Worm (Caenorhabditis elegans) whole organism, L4 larva: ENCODE results near the gene F32D8.1.

Experiments
- F49E8.2 ChIP-seq: sonication (generic microtip); optimal IDR thresholded peaks from 2 replicates; lab custom pipeline; 2016; ENCODE audit warnings: missing compliant biosample characterization, mild to moderate bottlenecking, missing genetic modification characterization, borderline replicate concordance
- R02D3.7 ChIP-seq: fragments of 150-350 bp; sonication (generic microtip); optimal IDR thresholded peaks from 3 replicates; lab custom pipeline; 2014; ENCODE audit warnings: missing biosample characterization, missing genetic modification characterization
- T26A8.4 ChIP-seq: fragments of 200-800 bp; sonication (Bioruptor generic); IDR thresholded peaks from 2 replicates; pipeline ENCODE4 v1.3.6; 2022; ENCODE audit warnings: missing genetic modification characterization, missing compliant biosample characterization
- Y105C5A.15 ChIP-seq: fragments of 200-800 bp; sonication (Bioruptor generic); IDR thresholded peaks from 2 replicates; pipeline ENCODE4 v1.3.6; 2022; ENCODE audit warnings: missing genetic modification characterization, missing compliant biosample characterization
- Y75B8A.6 ChIP-seq: fragments of 200-800 bp; sonication (Bioruptor generic); IDR thresholded peaks from 2 replicates; pipeline ENCODE4 v1.3.6; 2022; ENCODE audit warnings: missing genetic modification reagents, missing genetic modification characterization, missing compliant biosample characterization
- ZK337.2 ChIP-seq: fragments of 200-800 bp; sonication (Bioruptor generic); IDR thresholded peaks from 2 replicates; pipeline ENCODE4 v1.3.6; 2022; ENCODE audit warnings: missing genetic modification reagents, missing genetic modification characterization, missing compliant biosample characterization
- ZK546.5 ChIP-seq, 2 experiments: sonication (generic microtip); optimal IDR thresholded peaks; 2 replicates each; lab custom pipeline; 2017; ENCODE audit warnings: missing biosample characterization in 2 of 2, missing genetic modification characterization in 2 of 2
- arid-1 ChIP-seq: fragments of 200-800 bp; sonication (Bioruptor generic); conservative IDR thresholded peaks from 2 replicates; pipeline ENCODE4 v1.3.6; 2022; ENCODE audit warnings: missing genetic modification reagents, missing genetic modification characterization, missing compliant biosample characterization
- ceh-20 ChIP-seq: fragments of 200-800 bp; sonication (Bioruptor generic); IDR thresholded peaks from 2 replicates; pipeline ENCODE4 v1.3.6; 2022; ENCODE audit warnings: missing genetic modification reagents, missing genetic modification characterization, missing compliant biosample characterization
- ceh-32 ChIP-seq: sonication (generic microtip); optimal IDR thresholded peaks from 2 replicates; lab custom pipeline; 2016; ENCODE audit warnings: mild to moderate bottlenecking, missing genetic modification characterization, missing compliant biosample characterization; ENCODE audit not compliant: poor library complexity
- ceh-62 ChIP-seq: sonication (generic microtip); optimal IDR thresholded peaks from 2 replicates; lab custom pipeline; 2017; ENCODE audit warnings: missing biosample characterization, missing genetic modification characterization
- cey-2 ChIP-seq: sonication (generic microtip); optimal IDR thresholded peaks from 3 replicates; lab custom pipeline; 2017; ENCODE audit warnings: missing genetic modification characterization, mild to moderate bottlenecking, missing compliant biosample characterization, antibody characterized with exemption, borderline replicate concordance; ENCODE audit not compliant: insufficient read depth
- daf-12 ChIP-seq: fragments of 150-350 bp; optimal IDR thresholded peaks from 2 replicates; lab custom pipeline; 2014; ENCODE audit warnings: missing biosample characterization, missing genetic modification reagents, missing genetic modification characterization
- daf-16 ChIP-seq, 3 experiments: sonication (generic microtip); optimal IDR thresholded peaks; 2 replicates each; lab custom pipeline; 2016 to 2017; ENCODE audit warnings: missing genetic modification characterization in 3 of 3, missing genetic modification reagents in 3 of 3, mild to moderate bottlenecking in 2 of 3, missing compliant biosample characterization in 2 of 3, missing biosample characterization in 1 of 3, moderate library complexity in 1 of 3
- dmd-9 ChIP-seq: fragments of 200-800 bp; sonication (Bioruptor generic); IDR thresholded peaks from 2 replicates; pipeline ENCODE4 v1.3.6; 2022; ENCODE audit warnings: missing genetic modification reagents, missing genetic modification characterization, missing compliant biosample characterization
- dpl-1 ChIP-seq: fragments of 150-350 bp; optimal IDR thresholded peaks from 2 replicates; lab custom pipeline; 2014; ENCODE audit warnings: missing biosample characterization, missing genetic modification reagents, missing genetic modification characterization
- egl-27 ChIP-seq: sonication (generic microtip); optimal IDR thresholded peaks from 3 replicates; lab custom pipeline; 2017; ENCODE audit warnings: missing biosample characterization, missing genetic modification reagents, missing genetic modification characterization
- gei-8 ChIP-seq: fragments of 200-800 bp; sonication (Bioruptor generic); optimal IDR thresholded peaks from 2 replicates; lab custom pipeline; 2018; ENCODE audit warnings: mild to moderate bottlenecking, missing genetic modification characterization, missing compliant biosample characterization
- hlh-11 ChIP-seq: fragments of 200-800 bp; sonication (Bioruptor generic); optimal IDR thresholded peaks from 2 replicates; lab custom pipeline; 2018; ENCODE audit warnings: mild to moderate bottlenecking, missing genetic modification characterization, missing compliant biosample characterization
- hlh-30 ChIP-seq: sonication (generic microtip); optimal IDR thresholded peaks from 2 replicates; lab custom pipeline; 2017; ENCODE audit warnings: antibody characterized with exemption, mild to moderate bottlenecking, missing genetic modification characterization, missing compliant biosample characterization; ENCODE audit not compliant: insufficient read depth
- hmg-1.1 ChIP-seq: fragments of 200-800 bp; sonication (Bioruptor generic); IDR thresholded peaks from 2 replicates; pipeline ENCODE4 v1.3.6; 2022; ENCODE audit warnings: missing genetic modification reagents, missing genetic modification characterization, missing compliant biosample characterization
- jun-1 ChIP-seq: fragments of 150-350 bp; optimal IDR thresholded peaks from 2 replicates; lab custom pipeline; 2014; ENCODE audit warnings: missing biosample characterization, missing genetic modification reagents, missing genetic modification characterization
- lin-1 ChIP-seq: fragments of 200-800 bp; sonication (Bioruptor generic); IDR thresholded peaks from 2 replicates; pipeline ENCODE4 v1.3.6; 2022; ENCODE audit warnings: missing genetic modification reagents, missing genetic modification characterization, missing compliant biosample characterization
- lin-13 ChIP-seq: fragments of 150-350 bp; optimal IDR thresholded peaks from 2 replicates; lab custom pipeline; 2014; ENCODE audit warnings: missing biosample characterization, missing genetic modification reagents, missing genetic modification characterization
- lin-15B ChIP-seq: fragments of 150-350 bp; sonication (generic microtip); optimal IDR thresholded peaks from 3 replicates; lab custom pipeline; 2014; ENCODE audit warnings: missing biosample characterization, missing genetic modification characterization
- lin-29 ChIP-seq: fragments of 200-800 bp; sonication (Bioruptor generic); IDR thresholded peaks from 2 replicates; pipeline ENCODE4 v1.3.6; 2022; ENCODE audit warnings: missing genetic modification reagents, missing genetic modification characterization, missing compliant biosample characterization
- lin-38 ChIP-seq: fragments of 200-800 bp; sonication (Bioruptor generic); IDR thresholded peaks from 2 replicates; pipeline ENCODE4 v1.3.6; 2022; ENCODE audit warnings: missing genetic modification reagents, missing genetic modification characterization, missing compliant biosample characterization
- lir-3 ChIP-seq: sonication (generic microtip); optimal IDR thresholded peaks from 2 replicates; lab custom pipeline; 2016; ENCODE audit warnings: mild to moderate bottlenecking, missing genetic modification characterization, missing compliant biosample characterization
- madf-5 ChIP-seq, 2 experiments: fragments of 200-800 bp; sonication (Bioruptor generic); IDR thresholded peaks; 2 replicates each; pipeline ENCODE4 v1.3.6; 2022; ENCODE audit warnings: missing compliant biosample characterization in 2 of 2, missing genetic modification characterization in 2 of 2
- mdl-1 ChIP-seq, 2 experiments: fragments of 150-350 bp in 1 of 2; sonication (generic microtip) in 1 of 2; optimal IDR thresholded peaks; 2 replicates each; lab custom pipeline; 2014 to 2017; ENCODE audit warnings: missing biosample characterization in 2 of 2, missing genetic modification characterization in 2 of 2
- mep-1 ChIP-seq: fragments of 150-350 bp; sonication (generic microtip); optimal IDR thresholded peaks from 3 replicates; lab custom pipeline; 2014; ENCODE audit warnings: missing biosample characterization, missing genetic modification characterization
- mxl-2 ChIP-seq: fragments of 200-800 bp; sonication (Bioruptor generic); conservative IDR thresholded peaks from 2 replicates; pipeline ENCODE4 v1.3.6; 2022; ENCODE audit warnings: missing genetic modification reagents, missing genetic modification characterization, missing compliant biosample characterization
- mxl-3 ChIP-seq: fragments of 200-800 bp; sonication (Bioruptor generic); optimal IDR thresholded peaks from 2 replicates; lab custom pipeline; 2018; ENCODE audit warnings: mild to moderate bottlenecking, missing genetic modification characterization, missing compliant biosample characterization
- nhr-237 ChIP-seq: sonication (generic microtip); optimal IDR thresholded peaks from 2 replicates; lab custom pipeline; 2017; ENCODE audit warnings: missing biosample characterization, missing genetic modification characterization
- pqm-1 ChIP-seq: sonication (generic microtip); optimal IDR thresholded peaks from 2 replicates; lab custom pipeline; 2017; ENCODE audit warnings: missing biosample characterization, missing genetic modification characterization
- rbr-2 ChIP-seq: sonication (generic microtip); optimal IDR thresholded peaks from 2 replicates; lab custom pipeline; 2016; ENCODE audit warnings: missing genotype, missing genetic modification characterization, missing compliant biosample characterization
- saeg-2 ChIP-seq: fragments of 200-800 bp; sonication (Bioruptor generic); IDR thresholded peaks from 2 replicates; pipeline ENCODE4 v1.3.6; 2022; ENCODE audit warnings: missing genetic modification reagents, missing genetic modification characterization, missing compliant biosample characterization
- sdz-12 ChIP-seq: fragments of 200-800 bp; sonication (Bioruptor generic); optimal IDR thresholded peaks from 2 replicates; lab custom pipeline; 2018; ENCODE audit warnings: mild to moderate bottlenecking, missing genetic modification characterization, missing compliant biosample characterization
- skn-1 ChIP-seq: fragments of 150-350 bp; optimal IDR thresholded peaks from 2 replicates; lab custom pipeline; 2014; ENCODE audit warnings: missing biosample characterization, missing genetic modification characterization
- snpc-1.2 ChIP-seq: fragments of 200-800 bp; sonication (Bioruptor generic); IDR thresholded peaks from 2 replicates; pipeline ENCODE4 v1.3.6; 2022; ENCODE audit warnings: missing genetic modification reagents, missing genetic modification characterization, missing compliant biosample characterization
- spr-1 ChIP-seq: sonication (generic microtip); optimal IDR thresholded peaks from 2 replicates; lab custom pipeline; 2016; ENCODE audit warnings: mild to moderate bottlenecking, missing genetic modification characterization, missing compliant biosample characterization
- spr-3 ChIP-seq: fragments of 200-800 bp; sonication (Bioruptor generic); optimal IDR thresholded peaks from 2 replicates; lab custom pipeline; 2018; ENCODE audit warnings: mild to moderate bottlenecking, missing genetic modification characterization, missing compliant biosample characterization
- tra-1 ChIP-seq: fragments of 200-800 bp; sonication (Bioruptor generic); IDR thresholded peaks from 2 replicates; pipeline ENCODE4 v1.3.6; 2022; ENCODE audit warnings: missing genetic modification reagents, missing genetic modification characterization, missing compliant biosample characterization
- unc-130 ChIP-seq: sonication (generic microtip); optimal IDR thresholded peaks from 2 replicates; lab custom pipeline; 2016; ENCODE audit warnings: missing genetic modification reagents, missing genetic modification characterization, missing compliant biosample characterization
- unc-39 ChIP-seq: sonication (generic microtip); optimal IDR thresholded peaks from 2 replicates; lab custom pipeline; 2017; ENCODE audit warnings: missing biosample characterization, missing genetic modification characterization
- vab-7 ChIP-seq: fragments of 200-800 bp; sonication (Bioruptor generic); IDR thresholded peaks from 2 replicates; pipeline ENCODE4 v1.3.6; 2022; ENCODE audit warnings: missing genetic modification reagents, missing genetic modification characterization, missing compliant biosample characterization
- zag-1 ChIP-seq: fragments of 150-350 bp; optimal IDR thresholded peaks from 2 replicates; lab custom pipeline; 2014; ENCODE audit warnings: missing biosample characterization, missing genetic modification characterization
- zfp-2 ChIP-seq: sonication (generic microtip); optimal IDR thresholded peaks from 2 replicates; lab custom pipeline; 2016; ENCODE audit warnings: mild to moderate bottlenecking, missing genetic modification characterization, missing compliant biosample characterization
- zip-2 ChIP-seq: fragments of 150-350 bp; optimal IDR thresholded peaks from 2 replicates; lab custom pipeline; 2014; ENCODE audit warnings: missing biosample characterization, missing genetic modification characterization
- ztf-11 ChIP-seq: fragments of 150-350 bp; optimal IDR thresholded peaks from 2 replicates; lab custom pipeline; 2014; ENCODE audit warnings: missing biosample characterization, missing genetic modification characterization
- ztf-7 ChIP-seq: fragments of 150-350 bp; optimal IDR thresholded peaks from 2 replicates; lab custom pipeline; 2014; ENCODE audit warnings: missing biosample characterization, missing genetic modification characterization

Gene F32D8.1

ce11 chrV:10897172-10897571 lies 16.5 kb downstream of the F32D8.1 start (continued):
- peak; percentile 98 for TF ChIP-seq saeg-2
- peak; percentile 87 for TF ChIP-seq pqm-1
- TF ChIP-seq zip-2, result peak; percentile 91
- peak; percentile 98 for TF ChIP-seq Y75B8A.6 (GFP tag; lab: Robert Waterston, UW)
- TF ChIP-seq egl-27 (tag; lab: Kevin White, UChicago), result peak; percentile 12
- peak; percentile 98 for TF ChIP-seq lin-38 (GFP tag; lab: Robert Waterston, UW)
- peak; percentile 83 for TF ChIP-seq mxl-2 (GFP tag; lab: Robert Waterston, UW)
- TF ChIP-seq dpl-1, result peak; percentile 100
- TF ChIP-seq hmg-1.1 (GFP tag; lab: Robert Waterston, UW), result peak; percentile 95
- peak; percentile 88 for TF ChIP-seq vab-7
- peak; percentile 97 for TF ChIP-seq lin-1 (GFP tag; lab: Robert Waterston, UW)
- TF ChIP-seq ceh-20 (GFP tag; lab: Robert Waterston, UW), result peak; percentile 99
- peak; percentile 13 for TF ChIP-seq unc-39 (tag; lab: Kevin White, UChicago)
- TF ChIP-seq mdl-1 (tag; optimal IDR thresholded peaks at IDR 0.05; lab: Kevin White, UChicago), result peak; percentile 68 to 85
- TF ChIP-seq F49E8.2, result peak; percentile 97
- peak; percentile 94 for TF ChIP-seq spr-3 (GFP tag; lab: Kevin White, UChicago)
- peak; percentile 74 for TF ChIP-seq skn-1 (tag; lab: Kevin White, UChicago)
- peak; percentile 87 for TF ChIP-seq ceh-32 (tag; lab: Kevin White, UChicago)
- peak; percentile 97 for TF ChIP-seq unc-130 (GFP tag; lab: Kevin White, UChicago)
- peak; percentile 96 for TF ChIP-seq lin-13 (GFP tag; lab: Kevin White, UChicago)
- TF ChIP-seq rbr-2 (tag; lab: Kevin White, UChicago), result peak; percentile 98
- peak; percentile 94 for TF ChIP-seq hlh-30 (tag; lab: Kevin White, UChicago)
- peak; percentile 1 for TF ChIP-seq R02D3.7 (tag; lab: Kevin White, UChicago)
- peak; percentile 94 for TF ChIP-seq zfp-2 (tag; lab: Kevin White, UChicago)
- TF ChIP-seq snpc-1.2 (GFP tag; lab: Robert Waterston, UW), result no peak; the same call in 1 of the 2 replicates
- peak; percentile 22 for TF ChIP-seq ztf-11 (tag; lab: Kevin White, UChicago)
- TF ChIP-seq cey-2, result peak; percentile 23
- no peak for TF ChIP-seq daf-12 (tag; lab: Kevin White, UChicago)
- TF ChIP-seq dmd-9 (GFP tag; lab: Robert Waterston, UW), result peak; percentile 84
- TF ChIP-seq ZK337.2 (GFP tag; lab: Robert Waterston, UW), result peak; percentile 89
- peak; percentile 96 for TF ChIP-seq arid-1 (GFP tag; lab: Robert Waterston, UW)
- TF ChIP-seq sdz-12 (GFP tag; lab: Kevin White, UChicago), result peak; percentile 93
- peak; percentile 93 to 95 for TF ChIP-seq daf-16 (GFP tag; optimal IDR thresholded peaks at IDR 0.05; lab: Kevin White, UChicago)
- TF ChIP-seq daf-16 (tag; optimal IDR thresholded peaks at IDR 0.05; lab: Kevin White, UChicago), result peak; percentile 81
- TF ChIP-seq tra-1, result peak; percentile 98
- TF ChIP-seq mxl-3 (GFP tag; lab: Kevin White, UChicago), result peak; percentile 97
- TF ChIP-seq T26A8.4 (GFP tag; lab: Robert Waterston, UW), result peak; percentile 98
- peak; percentile 49 for TF ChIP-seq gei-8 (GFP tag; lab: Kevin White, UChicago)
- TF ChIP-seq hlh-11 (tag; lab: Kevin White, UChicago), result peak; percentile 99
- TF ChIP-seq ztf-7 (tag; lab: Kevin White, UChicago), result peak; percentile 92
- TF ChIP-seq zag-1 (tag; lab: Kevin White, UChicago), result peak; percentile 84
- TF ChIP-seq spr-1 (tag; lab: Kevin White, UChicago), result peak; percentile 95
- no peak for TF ChIP-seq Y105C5A.15 (GFP tag; lab: Robert Waterston, UW)
- TF ChIP-seq ZK546.5 (tag; optimal IDR thresholded peaks at IDR 0.05; lab: Kevin White, UChicago), result peak; percentile 97 to 100
- TF ChIP-seq lin-15B (tag; lab: Kevin White, UChicago), result peak; percentile 93
- TF ChIP-seq madf-5 (GFP tag; IDR thresholded peaks at IDR 0.05; lab: Robert Waterston, UW), result peak; percentile 84 to 88
- TF ChIP-seq jun-1 (tag; lab: Kevin White, UChicago), result peak; percentile 93
- TF ChIP-seq lin-29 (GFP tag; lab: Robert Waterston, UW), result peak; percentile 88
- TF ChIP-seq ceh-62 (tag; lab: Kevin White, UChicago), result no peak
- TF ChIP-seq nhr-237 (tag; lab: Kevin White, UChicago), result peak; percentile 80
- TF ChIP-seq mep-1 (tag; lab: Kevin White, UChicago), result peak; percentile 99
- TF ChIP-seq lir-3, result peak; percentile 67
